Worm (Caenorhabditis elegans) whole organism, young adult: ENCODE data around the gene C01G10.17.

Experiments used
- B0019.2 ChIP-seq: fragments of 200-800 bp; sonication (Bioruptor generic); conservative IDR thresholded peaks from 2 replicates; pipeline ENCODE4 v1.3.6; 2022; ENCODE audit warnings: missing genetic modification reagents, missing genetic modification characterization, missing compliant biosample characterization
- B0261.1 ChIP-seq: sonication (generic microtip); optimal IDR thresholded peaks from 2 replicates; lab custom pipeline; 2016; ENCODE audit warnings: mild to moderate bottlenecking, missing genetic modification characterization, moderate library complexity, missing compliant biosample characterization
- F55B11.4 ChIP-seq: sonication (generic microtip); optimal IDR thresholded peaks from 2 replicates; lab custom pipeline; 2016; ENCODE audit warnings: missing compliant biosample characterization, missing genetic modification characterization, borderline replicate concordance; ENCODE audit not compliant: insufficient read depth
- Y56A3A.18 ChIP-seq: fragments of 200-800 bp; sonication (Bioruptor generic); IDR thresholded peaks from 2 replicates; pipeline ENCODE4 v1.3.6; 2022; ENCODE audit warnings: missing genetic modification reagents, missing genetic modification characterization, missing compliant biosample characterization
- ZK185.1 ChIP-seq: sonication (generic microtip); optimal IDR thresholded peaks from 2 replicates; lab custom pipeline; 2016; ENCODE audit warnings: mild to moderate bottlenecking, missing genetic modification characterization, missing compliant biosample characterization; ENCODE audit not compliant: poor library complexity, severe bottlenecking
- aptf-2 ChIP-seq: fragments of 200-800 bp; sonication (Bioruptor generic); conservative IDR thresholded peaks from 2 replicates; pipeline ENCODE4 v1.3.6; 2022; ENCODE audit warnings: missing genetic modification reagents, missing genetic modification characterization, missing compliant biosample characterization
- attf-5 ChIP-seq: fragments of 200-800 bp; sonication (Bioruptor generic); optimal IDR thresholded peaks from 2 replicates; lab custom pipeline; 2018; ENCODE audit warnings: mild to moderate bottlenecking, missing genetic modification characterization, missing compliant biosample characterization
- bed-1 ChIP-seq: fragments of 200-800 bp; sonication (Bioruptor generic); IDR thresholded peaks from 2 replicates; pipeline ENCODE4 v1.3.6; 2022; ENCODE audit warnings: missing genetic modification reagents, missing genetic modification characterization, missing compliant biosample characterization
- ccch-3 ChIP-seq: fragments of 200-800 bp; sonication (Bioruptor generic); optimal IDR thresholded peaks from 2 replicates; lab custom pipeline; 2018; ENCODE audit warnings: mild to moderate bottlenecking, missing genetic modification characterization, missing compliant biosample characterization
- cebp-2 ChIP-seq: fragments of 200-800 bp; sonication (Bioruptor generic); IDR thresholded peaks from 2 replicates; pipeline ENCODE4 v1.3.6; 2022; ENCODE audit warnings: missing genetic modification characterization, missing compliant biosample characterization
- dox-1 ChIP-seq: fragments of 200-800 bp; sonication (Bioruptor generic); IDR thresholded peaks from 2 replicates; pipeline ENCODE4 v1.3.6; 2022; ENCODE audit warnings: missing genetic modification reagents, missing genetic modification characterization, missing compliant biosample characterization
- dpff-1 ChIP-seq: sonication (generic microtip); optimal IDR thresholded peaks from 2 replicates; lab custom pipeline; 2017; ENCODE audit warnings: mild to moderate bottlenecking, missing genetic modification characterization, missing compliant biosample characterization
- efl-1 ChIP-seq: fragments of 150-350 bp; optimal IDR thresholded peaks from 2 replicates; lab custom pipeline; 2014; ENCODE audit warnings: missing biosample characterization, missing genetic modification reagents, missing genetic modification characterization
- egl-18 ChIP-seq: fragments of 200-800 bp; sonication (Bioruptor generic); IDR thresholded peaks from 2 replicates; pipeline ENCODE4 v1.3.6; 2022; ENCODE audit warnings: missing genetic modification reagents, missing genetic modification characterization, missing compliant biosample characterization
- ets-4 ChIP-seq: fragments of 200-800 bp; sonication (Bioruptor generic); optimal IDR thresholded peaks from 2 replicates; lab custom pipeline; 2018; ENCODE audit warnings: mild to moderate bottlenecking, missing genetic modification characterization, missing compliant biosample characterization
- gei-17 ChIP-seq: fragments of 200-800 bp; sonication (Bioruptor generic); optimal IDR thresholded peaks from 2 replicates; lab custom pipeline; 2018; ENCODE audit warnings: mild to moderate bottlenecking, missing genetic modification characterization, missing compliant biosample characterization
- him-1 ChIP-seq: sonication (generic microtip); optimal IDR thresholded peaks from 2 replicates; lab custom pipeline; 2016; ENCODE audit warnings: missing genotype, missing genetic modification reagents, missing genetic modification characterization, missing compliant biosample characterization
- hlh-12 ChIP-seq: sonication (generic microtip); optimal IDR thresholded peaks from 2 replicates; lab custom pipeline; 2016; ENCODE audit warnings: missing genetic modification characterization, missing compliant biosample characterization
- hmg-1.2 ChIP-seq: fragments of 200-800 bp; sonication (Bioruptor generic); IDR thresholded peaks from 2 replicates; pipeline ENCODE4 v1.3.6; 2022; ENCODE audit warnings: missing genetic modification reagents, missing genetic modification characterization, missing compliant biosample characterization
- lin-26 ChIP-seq: fragments of 200-800 bp; sonication (Bioruptor generic); IDR thresholded peaks from 2 replicates; pipeline ENCODE4 v1.3.6; 2022; ENCODE audit warnings: missing genetic modification reagents, missing genetic modification characterization, missing compliant biosample characterization
- madf-6 ChIP-seq: fragments of 200-800 bp; sonication (Bioruptor generic); IDR thresholded peaks from 2 replicates; pipeline ENCODE4 v1.3.6; 2022; ENCODE audit warnings: missing genetic modification reagents, missing genetic modification characterization, missing compliant biosample characterization
- mel-28 ChIP-seq: sonication (generic microtip); optimal IDR thresholded peaks from 2 replicates; lab custom pipeline; 2016; ENCODE audit warnings: borderline replicate concordance, mild to moderate bottlenecking, missing genetic modification characterization, missing compliant biosample characterization
- nfya-2 ChIP-seq: fragments of 200-800 bp; sonication (Bioruptor generic); IDR thresholded peaks from 2 replicates; pipeline ENCODE4 v1.3.6; 2022; ENCODE audit warnings: missing genetic modification reagents, missing genetic modification characterization, missing compliant biosample characterization
- nfyb-1 ChIP-seq: fragments of 200-800 bp; sonication (Bioruptor generic); IDR thresholded peaks from 2 replicates; pipeline ENCODE4 v1.3.6; 2022; ENCODE audit warnings: missing genetic modification reagents, missing genetic modification characterization, missing compliant biosample characterization
- nhr-80 ChIP-seq: sonication (generic microtip); optimal IDR thresholded peaks from 2 replicates; lab custom pipeline; 2016; ENCODE audit warnings: missing genetic modification characterization, missing compliant biosample characterization
- tbp1 ChIP-seq: fragments of 200-800 bp; sonication (Bioruptor generic); optimal IDR thresholded peaks from 2 replicates; lab custom pipeline; 2018; ENCODE audit warnings: mild to moderate bottlenecking, missing genetic modification characterization, missing compliant biosample characterization
- tbx-9 ChIP-seq: sonication (generic microtip); optimal IDR thresholded peaks from 2 replicates; lab custom pipeline; 2016; ENCODE audit warnings: borderline replicate concordance, missing genetic modification characterization, inconsistent platforms, missing compliant biosample characterization
- zfh-2 ChIP-seq: fragments of 200-800 bp; sonication (Bioruptor generic); conservative IDR thresholded peaks from 2 replicates; pipeline ENCODE4 v1.3.6; 2022; ENCODE audit warnings: missing genetic modification reagents, missing genetic modification characterization, missing compliant biosample characterization
- zim-3 ChIP-seq: sonication (generic microtip); optimal IDR thresholded peaks from 2 replicates; lab custom pipeline; 2017; ENCODE audit warnings: mild to moderate bottlenecking, missing genetic modification characterization, moderate library complexity, missing compliant biosample characterization
- ztf-25 ChIP-seq: fragments of 200-800 bp; sonication (Bioruptor generic); IDR thresholded peaks from 2 replicates; pipeline ENCODE4 v1.3.6; 2022; ENCODE audit warnings: missing genetic modification reagents, missing genetic modification characterization, missing compliant biosample characterization

Gene C01G10.17

ce11 chrV:15094749-15095148 lies 4.2 kb downstream of the C01G10.17 start, which contains the start of gene srx-78:
Gene srx-78, plus strand, starts transcription at chrV:15095049.
- TF ChIP-seq ccch-3 (GFP tag; lab: Kevin White, UChicago) (no peak), mel-28 (tag; lab: Kevin White, UChicago) (no peak), zfh-2 (no peak)

- TF ChIP-seq madf-6 (GFP tag; lab: Robert Waterston, UW) = no peak
- TF ChIP-seq nfya-2 (GFP tag; lab: Robert Waterston, UW) = no peak
- TF ChIP-seq efl-1 (GFP tag; lab: Kevin White, UChicago) = no peak
- no peak for TF ChIP-seq B0019.2
- TF ChIP-seq cebp-2 (GFP tag; lab: Robert Waterston, UW) = no peak
- no peak for TF ChIP-seq dox-1 (GFP tag; lab: Robert Waterston, UW)
- no peak for TF ChIP-seq dpff-1 (tag; lab: Kevin White, UChicago)
- TF ChIP-seq him-1 (tag; lab: Kevin White, UChicago) = no peak
- TF ChIP-seq zim-3 (tag; lab: Kevin White, UChicago) = no peak
- TF ChIP-seq ZK185.1 = no peak
- TF ChIP-seq tbx-9 = no peak
- no peak for TF ChIP-seq Y56A3A.18 (GFP tag; lab: Robert Waterston, UW)
- TF ChIP-seq gei-17 (GFP tag; lab: Kevin White, UChicago) = no peak
- no peak for TF ChIP-seq aptf-2 (GFP tag; lab: Robert Waterston, UW)
- TF ChIP-seq egl-18 = no peak
- TF ChIP-seq zfh-2 = no peak
- no peak for TF ChIP-seq nhr-80
- TF ChIP-seq ets-4 (GFP tag; lab: Kevin White, UChicago) = no peak
Observed at ce11 chrV:15099447-15099846, 8.9 kb downstream of the C01G10.17 start, which contains the start of gene C01G10.1. Gene C01G10.1, plus strand, starts transcription at chrV:15099747.

ce11 chrV:15105893-15106598 lies 15.5 kb downstream of the C01G10.17 start, which contains the start of gene C01G10.14:
Gene C01G10.14, minus strand, starts transcription at chrV:15105943.
- peak; percentile 50; the same call in 1 of the 2 replicates for TF ChIP-seq ztf-25 (GFP tag; lab: Robert Waterston, UW)
- TF ChIP-seq lin-26 (GFP tag; lab: Robert Waterston, UW) = peak; percentile 55; the same call in 1 of the 2 replicates
- peak; percentile 36; the same call in 1 of the 2 replicates for TF ChIP-seq nfyb-1
- TF ChIP-seq hmg-1.2 (GFP tag; lab: Robert Waterston, UW) = peak; percentile 73; the same call in 1 of the 2 replicates
- peak; percentile 58 for TF ChIP-seq B0261.1
- TF ChIP-seq tbp1 = peak; percentile 82

- TF ChIP-seq hmg-1.2 (GFP tag; lab: Robert Waterston, UW) (no peak), bed-1 (GFP tag; lab: Robert Waterston, UW) (no peak), F55B11.4 (tag; lab: Kevin White, UChicago) (no peak), B0019.2 (no peak), hlh-12 (tag; lab: Kevin White, UChicago) (no peak)
- TF ChIP-seq, all 124 proteins: peak for 0
Observed at ce11 chrV:15109260-15109659, 18.7 kb downstream of the C01G10.17 start, which contains the start of gene Y75B12A.2. Gene Y75B12A.2, plus strand, starts transcription at chrV:15109560.

ce11 chrV:15111660-15112059 lies 21.1 kb downstream of the C01G10.17 start, which contains the start of gene T01G5.7:
Gene T01G5.7, plus strand, starts transcription at chrV:15111960.
- no peak for TF ChIP-seq attf-5 (GFP tag; lab: Kevin White, UChicago)
- no peak for TF ChIP-seq hmg-1.2 (GFP tag; lab: Robert Waterston, UW)
